Worm (Caenorhabditis elegans) whole organism, L4/young adult: ENCODE results near the gene F53F1.6.

Source experiments
- W03F9.2 ChIP-seq: fragments of 150-350 bp; optimal IDR thresholded peaks from 2 replicates; lab custom pipeline; 2014; ENCODE audit warnings: missing biosample characterization, missing genetic modification characterization
- dao-5 ChIP-seq: sonication (generic microtip); optimal IDR thresholded peaks from 2 replicates; lab custom pipeline; 2016; ENCODE audit warnings: missing genotype, missing genetic modification characterization, moderate library complexity, missing compliant biosample characterization
- him-1 ChIP-seq: sonication (generic microtip); optimal IDR thresholded peaks from 2 replicates; lab custom pipeline; 2016; ENCODE audit warnings: missing genotype, missing genetic modification reagents, missing genetic modification characterization, missing compliant biosample characterization

- TF ChIP-seq him-1 = no peak
- TF ChIP-seq dao-5 = no peak
- no peak for TF ChIP-seq W03F9.2
These were observed 6.0 kb downstream of the F53F1.6 start for ce11 chrV:13411225-13411991.
